Worm (Caenorhabditis elegans): ENCODE measurements around the gene F59B10.6.
A peak's percentile ranks its signal among the peaks of the same experiment; 100 is the strongest.

Gene F59B10.6

DNA sequence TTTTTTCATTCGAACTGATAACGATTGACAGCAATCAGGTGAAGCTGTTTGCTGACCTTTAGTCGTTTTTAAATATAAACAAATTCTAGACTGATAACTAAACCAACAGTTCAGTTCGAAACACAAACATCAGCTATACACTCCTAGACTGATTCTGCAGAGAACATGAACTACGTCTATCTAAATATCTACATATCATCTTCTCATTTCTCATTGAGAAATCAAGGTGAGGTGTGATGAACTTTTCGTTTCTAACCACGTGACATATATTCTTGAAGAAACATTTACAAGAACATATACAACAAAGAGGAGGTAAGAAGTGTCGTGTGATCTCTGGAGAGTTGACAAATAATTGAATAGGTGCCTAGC lies 32.9 kb upstream of the F59B10.6 start (continued):
- TF ChIP-seq bed-1 (GFP tag; IDR thresholded peaks at IDR 0.05) (no peak), hsf-1 (GFP tag; IDR thresholded peaks at IDR 0.05) (no peak), F57A8.1 (GFP tag; optimal IDR thresholded peaks at IDR 0.05) (no peak), ztf-3 (GFP tag; optimal IDR thresholded peaks at IDR 0.05) (no peak), B0336.3 (GFP tag; IDR thresholded peaks at IDR 0.05) (no peak), ceh-91 (GFP tag; IDR thresholded peaks at IDR 0.05) (no peak), rcor-1 (GFP tag; IDR thresholded peaks at IDR 0.05) (0 out of 2 replicates have a peak, but pooled peaks have one; percentile 15), ztf-6 (GFP tag; IDR thresholded peaks at IDR 0.05) (no peak)

DNA sequence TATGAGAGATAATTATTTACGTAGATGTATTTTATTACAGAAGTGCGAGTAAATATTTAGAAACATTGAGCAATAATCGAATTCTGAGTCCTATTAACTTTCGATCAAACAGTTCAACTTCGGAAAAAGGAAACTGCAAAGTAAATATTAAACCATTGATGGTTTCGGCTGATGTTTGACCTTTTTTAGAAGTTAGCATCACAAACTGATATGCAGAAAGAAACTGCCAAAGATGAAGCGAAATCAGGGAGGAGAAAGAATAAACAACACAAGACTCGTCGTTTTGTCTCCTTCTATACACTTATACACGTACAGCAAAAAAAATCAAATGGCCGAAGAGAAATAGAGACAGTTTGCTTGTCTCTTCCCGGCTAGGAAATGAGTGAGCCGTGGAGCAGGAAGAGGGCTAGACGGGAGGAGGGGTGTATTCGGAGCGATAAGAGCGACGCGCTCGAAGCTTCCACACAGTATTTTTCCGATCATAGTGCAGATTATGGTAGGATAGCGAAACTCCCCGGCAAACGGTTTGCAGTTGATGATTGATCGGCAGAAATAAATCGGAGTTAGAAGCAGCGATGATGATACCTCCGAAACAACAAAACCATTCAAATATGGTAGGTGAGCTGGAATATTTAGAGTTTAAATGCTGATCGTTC lies 32.4 kb upstream of the F59B10.6 start:
- TF ChIP-seq F55B11.4 (tag; optimal IDR thresholded peaks at IDR 0.05; ENCODE audit: borderline replicate concordance, insufficient read depth) (no peak), let-607 (tag; optimal IDR thresholded peaks at IDR 0.05) (peak; percentile 18 to 50), ets-4 (GFP tag; optimal IDR thresholded peaks at IDR 0.05) (peak; percentile 38), nhr-80 (tag; optimal IDR thresholded peaks at IDR 0.05) (peak; percentile 74), egl-44 (GFP tag; IDR thresholded peaks at IDR 0.05) (0 out of 2 replicates have a peak, but pooled peaks have one; percentile 11), chd-7 (tag; optimal IDR thresholded peaks at IDR 0.05) (peak; percentile 14), pbrm-1 (GFP tag; IDR thresholded peaks at IDR 0.05) (no peak), dpl-1 (GFP tag; optimal IDR thresholded peaks at IDR 0.05) (no peak), C17E4.6 (GFP tag; IDR thresholded peaks at IDR 0.05) (no peak), zim-3 (tag; optimal IDR thresholded peaks at IDR 0.05) (no peak), dox-1 (GFP tag; IDR thresholded peaks at IDR 0.05) (no peak; the same call in 1 of the 2 replicates), nhr-90 (tag; optimal IDR thresholded peaks at IDR 0.05) (no peak), B0336.3 (GFP tag; IDR thresholded peaks at IDR 0.05) (peak; percentile 39; the same call in 1 of the 2 replicates), zfh-2 (GFP tag; conservative IDR thresholded peaks at IDR 0.05) (peak; percentile 59; the same call in 1 of the 2 replicates), bed-1 (GFP tag; IDR thresholded peaks at IDR 0.05) (0 out of 2 replicates have a peak, but pooled peaks have one; percentile 41), hlh-12 (tag; optimal IDR thresholded peaks at IDR 0.05) (no peak), ama-1 (optimal IDR thresholded peaks at IDR 0.05) (peak; percentile 87), ama-1 (GFP tag; optimal IDR thresholded peaks at IDR 0.05) (no peak), hsf-1 (GFP tag; IDR thresholded peaks at IDR 0.05) (0 out of 2 replicates have a peak, but pooled peaks have one; percentile 54)

DNA sequence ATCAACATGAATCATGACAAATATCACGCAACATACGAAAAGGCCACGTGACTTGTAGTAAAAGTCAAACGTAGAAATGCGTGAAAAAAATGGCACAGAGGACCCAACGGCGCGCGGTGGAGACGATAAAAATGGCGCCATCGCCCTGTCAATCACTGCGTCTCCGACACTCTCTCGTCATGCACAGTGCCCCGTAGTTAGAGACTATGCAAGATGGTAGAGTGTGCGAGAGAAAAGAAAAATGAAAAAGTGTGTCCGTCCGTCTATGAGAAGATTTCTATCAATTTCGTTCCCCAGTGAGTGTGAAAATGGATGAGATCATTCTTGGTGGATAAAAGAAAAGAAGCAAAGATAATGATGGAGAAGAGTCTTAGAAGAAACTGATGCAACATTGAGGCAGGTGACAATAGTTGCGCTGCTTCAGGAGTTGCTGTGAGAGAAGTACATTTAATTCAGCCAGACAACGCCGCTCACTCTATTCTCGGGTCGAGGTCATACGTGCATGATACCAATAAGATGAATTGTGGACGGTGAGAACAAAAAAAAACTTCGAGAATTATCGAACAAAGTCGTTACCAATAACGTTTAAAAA lies 31.3 kb upstream of the F59B10.6 start:
- no peak for TF ChIP-seq cebp-1 (GFP tag; IDR thresholded peaks at IDR 0.05)
- no peak for TF ChIP-seq cebp-1 (tag; optimal IDR thresholded peaks at IDR 0.05)
- no peak for TF ChIP-seq egl-44 (GFP tag; IDR thresholded peaks at IDR 0.05)
- TF ChIP-seq Y53F4B.3 (GFP tag; IDR thresholded peaks at IDR 0.05) = no peak
- no peak for TF ChIP-seq rcor-1 (GFP tag; IDR thresholded peaks at IDR 0.05)
- TF ChIP-seq Y56A3A.18 (GFP tag; IDR thresholded peaks at IDR 0.05) = 0 out of 2 replicates have a peak, but pooled peaks have one; percentile 9
- peak; percentile 72 for TF ChIP-seq nhr-80 (tag; optimal IDR thresholded peaks at IDR 0.05)
- TF ChIP-seq unc-130 (GFP tag; optimal IDR thresholded peaks at IDR 0.05) = no peak
- TF ChIP-seq ets-4 (GFP tag; optimal IDR thresholded peaks at IDR 0.05) = peak; percentile 80
- no peak for TF ChIP-seq nhr-179 (tag; optimal IDR thresholded peaks at IDR 0.05)
- TF ChIP-seq ztf-3 (GFP tag; optimal IDR thresholded peaks at IDR 0.05) = peak; percentile 65
- no peak; the same call in 1 of the 2 replicates for TF ChIP-seq C06A6.2 (GFP tag; conservative IDR thresholded peaks at IDR 0.05)
- no peak for TF ChIP-seq hrde-1 (tag; optimal IDR thresholded peaks at IDR 0.05; ENCODE audit: borderline replicate concordance)
- TF ChIP-seq attf-5 (GFP tag; optimal IDR thresholded peaks at IDR 0.05) = peak; percentile 36
- peak; percentile 59 for TF ChIP-seq tlf-1 (GFP tag; optimal IDR thresholded peaks at IDR 0.05)
- TF ChIP-seq gei-17 (GFP tag; optimal IDR thresholded peaks at IDR 0.05) = peak; percentile 15
- TF ChIP-seq madf-10 (tag; optimal IDR thresholded peaks at IDR 0.05) = no peak
- TF ChIP-seq F57A8.1 (GFP tag; optimal IDR thresholded peaks at IDR 0.05) = no peak
- TF ChIP-seq ceh-79 (tag; optimal IDR thresholded peaks at IDR 0.05) = no peak
- TF ChIP-seq let-607 (tag; optimal IDR thresholded peaks at IDR 0.05) = peak in 1 of 2 experiments; percentile 19
- peak; percentile 30 for TF ChIP-seq atf-7 (tag; optimal IDR thresholded peaks at IDR 0.05)
- TF ChIP-seq B0035.1 (tag; optimal IDR thresholded peaks at IDR 0.05) = peak; percentile 9
- TF ChIP-seq ekl-4 (GFP tag; IDR thresholded peaks at IDR 0.05) = peak; percentile 35; the same call in 1 of the 2 replicates
- no peak for TF ChIP-seq snpc-1.3 (tag; optimal IDR thresholded peaks at IDR 0.05; ENCODE audit: insufficient read depth)
- peak; percentile 7; the same call in 1 of the 2 replicates for TF ChIP-seq F33H1.4 (GFP tag; IDR thresholded peaks at IDR 0.05)
- no peak for TF ChIP-seq F49E8.2 (tag; optimal IDR thresholded peaks at IDR 0.05; ENCODE audit: insufficient read depth)
- TF ChIP-seq chd-7 (tag; optimal IDR thresholded peaks at IDR 0.05) = peak; percentile 80

Data from whole organism, young adult.